Worm (Caenorhabditis elegans): Measurements from ENCODE around the gene nra-3.

ce11 chrX:9882572-9882971 is 48.7 kb downstream of the nra-3 start:
- TF ChIP-seq zag-1 (tag; optimal IDR thresholded peaks at IDR 0.05) (no peak), ztf-11 (tag; optimal IDR thresholded peaks at IDR 0.05) (no peak), lin-11 (tag; optimal IDR thresholded peaks at IDR 0.05) (no peak)
